Fruit fly (Drosophila melanogaster) whole organism, adult: Measurements from ENCODE around the gene SMC1.

Experiments used
- CG11617 ChIP-seq: fragments of 200-800 bp; sonication (Bioruptor generic); optimal IDR thresholded peaks from 2 replicates; lab custom pipeline; 2017; ENCODE audit warnings: mild to moderate bottlenecking, missing biosample characterization, missing genetic modification reagents, missing genetic modification characterization
- CG12768 ChIP-seq: fragments of 200-800 bp; sonication (Bioruptor generic); optimal IDR thresholded peaks from 2 replicates; lab custom pipeline; 2017; ENCODE audit warnings: missing biosample characterization, missing genetic modification characterization, mild to moderate bottlenecking, moderate library complexity, missing genetic modification reagents
- CG14711 ChIP-seq: fragments of 200-800 bp; sonication (Bioruptor generic); optimal IDR thresholded peaks from 2 replicates; lab custom pipeline; 2018; ENCODE audit warnings: missing biosample characterization, mild to moderate bottlenecking, missing genetic modification characterization, moderate library complexity
- CG1620 ChIP-seq: fragments of 200-800 bp; sonication (Bioruptor generic); optimal IDR thresholded peaks from 2 replicates; lab custom pipeline; 2016; ENCODE audit warnings: missing biosample characterization, missing genetic modification characterization
- CG33017 ChIP-seq: fragments of 200-800 bp; sonication (Bioruptor generic); optimal IDR thresholded peaks from 2 replicates; lab custom pipeline; 2018; ENCODE audit warnings: missing biosample characterization, mild to moderate bottlenecking, missing genetic modification characterization, moderate library complexity
- CG5204 ChIP-seq: fragments of 200-800 bp; sonication (Bioruptor generic); optimal IDR thresholded peaks from 2 replicates; lab custom pipeline; 2016; ENCODE audit warnings: missing biosample characterization, missing genetic modification characterization
- CG7045 ChIP-seq: fragments of 200-800 bp; sonication (Bioruptor generic); optimal IDR thresholded peaks from 2 replicates; lab custom pipeline; 2017; ENCODE audit warnings: missing biosample characterization, mild to moderate bottlenecking, missing genetic modification characterization
- CG7101 ChIP-seq: fragments of 200-800 bp; sonication (Bioruptor generic); optimal IDR thresholded peaks from 2 replicates; lab custom pipeline; 2018; ENCODE audit warnings: missing biosample characterization, mild to moderate bottlenecking, missing genetic modification characterization, moderate library complexity
- Clk ChIP-seq: fragments of 200-800 bp; sonication (Bioruptor generic); optimal IDR thresholded peaks from 2 replicates; lab custom pipeline; 2017; ENCODE audit warnings: missing biosample characterization, missing genetic modification characterization
- Crg-1 ChIP-seq: fragments of 200-800 bp; sonication (Bioruptor generic); optimal IDR thresholded peaks from 2 replicates; lab custom pipeline; 2016; ENCODE audit warnings: missing biosample characterization, missing genetic modification characterization
- Hr96 ChIP-seq: fragments of 200-800 bp; sonication (Bioruptor generic); optimal IDR thresholded peaks from 2 replicates; lab custom pipeline; 2016; ENCODE audit warnings: missing biosample characterization, missing genetic modification characterization
- Mnt ChIP-seq: fragments of 200-800 bp; sonication (Bioruptor generic); optimal IDR thresholded peaks from 2 replicates; lab custom pipeline; 2016; ENCODE audit warnings: missing biosample characterization, mild to moderate bottlenecking, missing genetic modification characterization
- bab1 ChIP-seq: fragments of 200-800 bp; sonication (Bioruptor generic); optimal IDR thresholded peaks from 3 replicates; lab custom pipeline; 2019; ENCODE audit warnings: missing biosample characterization, mild to moderate bottlenecking, missing genetic modification characterization, moderate library complexity
- cic ChIP-seq: fragments of 200-800 bp; sonication (Bioruptor generic); optimal IDR thresholded peaks from 2 replicates; lab custom pipeline; 2017; ENCODE audit warnings: missing biosample characterization, mild to moderate bottlenecking, missing genetic modification characterization, moderate library complexity
- cnc ChIP-seq, 2 experiments: fragments of >200 bp; optimal IDR thresholded peaks; 2 replicates each; lab custom pipeline; 2017
- kay ChIP-seq: fragments of 200-800 bp; sonication (Bioruptor generic); peaks from one replicate; lab custom pipeline; 2016; ENCODE audit warnings: missing biosample characterization, missing genetic modification characterization, borderline replicate concordance
- ovo ChIP-seq: fragments of 200-800 bp; sonication (Bioruptor generic); optimal IDR thresholded peaks from 2 replicates; lab custom pipeline; 2016; ENCODE audit warnings: missing biosample characterization, missing genetic modification characterization
- pad ChIP-seq: fragments of 200-800 bp; sonication (Bioruptor generic); optimal IDR thresholded peaks from 3 replicates; lab custom pipeline; 2017; ENCODE audit warnings: missing biosample characterization, missing genetic modification characterization, mild to moderate bottlenecking, moderate library complexity, missing genetic modification reagents
- tj ChIP-seq: fragments of 200-800 bp; sonication (Bioruptor generic); optimal IDR thresholded peaks from 3 replicates; lab custom pipeline; 2017; ENCODE audit warnings: missing biosample characterization, mild to moderate bottlenecking, missing genetic modification characterization, moderate library complexity
- toe ChIP-seq: fragments of 200-800 bp; sonication (Bioruptor generic); optimal IDR thresholded peaks from 2 replicates; lab custom pipeline; 2016; ENCODE audit warnings: missing biosample characterization, missing genetic modification characterization

The SMC1 gene

dm6 chr3R:24069965-24070364 lies 11.9 kb downstream of the SMC1 start:
- TF ChIP-seq cic (GFP tag; lab: Kevin White, UChicago) = no peak

- TF ChIP-seq CG33017 (no peak), cnc (optimal IDR thresholded peaks at IDR 0.05; lab: Kevin White, UChicago) (no peak), tj (GFP tag; lab: Kevin White, UChicago) (no peak), Mnt (no peak), bab1 (no peak), Clk (GFP tag; lab: Kevin White, UChicago) (no peak), kay (GFP tag; lab: Kevin White, UChicago) (no peak), pad (GFP tag; lab: Kevin White, UChicago) (no peak), toe (GFP tag; lab: Kevin White, UChicago) (no peak), CG7101 (no peak), CG5204 (no peak), Hr96 (no peak), CG12768 (GFP tag; lab: Kevin White, UChicago) (no peak), CG14711 (tag; lab: Kevin White, UChicago) (no peak), Crg-1 (no peak), CG7045 (no peak), cic (GFP tag; lab: Kevin White, UChicago) (no peak), CG11617 (GFP tag; lab: Kevin White, UChicago) (no peak)
Observed at dm6 chr3R:24073703-24074102, 15.6 kb downstream of the SMC1 start.

- TF ChIP-seq Mnt (no peak), bab1 (peak; percentile 5), CG1620 (GFP tag; lab: Kevin White, UChicago) (peak; percentile 7), CG14711 (tag; lab: Kevin White, UChicago) (peak; percentile 16), kay (GFP tag; lab: Kevin White, UChicago) (peak; percentile 34), tj (GFP tag; lab: Kevin White, UChicago) (no peak)
Observed at dm6 chr3R:24079110-24079509, 21.0 kb downstream of the SMC1 start.

DNA sequence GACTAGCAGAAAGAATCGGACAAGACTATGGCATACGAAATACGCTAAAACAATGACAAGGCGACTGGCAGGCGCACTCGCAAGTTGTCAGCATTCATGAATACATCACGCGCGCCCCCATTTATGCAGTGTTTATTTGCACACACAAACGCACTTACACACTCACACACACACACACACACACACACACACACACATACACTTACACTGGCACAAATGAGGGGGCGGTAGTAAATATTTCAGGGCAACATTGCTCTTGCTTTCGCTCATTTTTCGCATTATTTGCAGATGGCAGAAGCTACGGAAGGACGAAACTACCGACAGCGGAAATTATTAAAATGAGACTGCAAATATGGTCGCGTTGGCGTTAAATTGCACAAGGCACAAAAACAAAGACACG lies 21.5 kb downstream of the SMC1 start:
- TF ChIP-seq CG33017 = no peak

DNA sequence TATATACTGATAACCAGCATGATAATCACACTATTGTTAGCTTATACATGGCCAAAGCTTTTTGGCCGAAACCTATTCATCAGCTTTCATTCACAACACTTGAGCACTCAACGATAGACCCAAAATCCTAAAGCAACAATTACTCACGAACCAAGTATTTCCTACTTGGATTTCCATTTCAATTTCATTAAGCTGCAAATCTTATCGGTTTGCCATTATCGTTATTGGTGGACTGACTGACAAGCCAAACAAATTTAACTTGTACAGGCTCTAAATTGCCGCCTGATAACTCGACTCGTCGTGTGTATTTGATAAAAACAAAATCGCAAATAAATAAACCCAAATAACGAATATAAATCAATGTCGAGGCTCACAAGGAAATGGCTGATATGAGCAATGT lies 26.9 kb downstream of the SMC1 start:
- TF ChIP-seq toe (GFP tag; lab: Kevin White, UChicago) = no peak
- TF ChIP-seq kay (GFP tag; lab: Kevin White, UChicago) = peak; percentile 83
- TF ChIP-seq cic (GFP tag; lab: Kevin White, UChicago) = peak; percentile 89

- no peak for TF ChIP-seq Mnt
- no peak for TF ChIP-seq CG11617 (GFP tag; lab: Kevin White, UChicago)
- no peak for TF ChIP-seq ovo (GFP tag; lab: Kevin White, UChicago)
- TF ChIP-seq cnc (optimal IDR thresholded peaks at IDR 0.05; lab: Kevin White, UChicago) = no peak
- TF ChIP-seq Crg-1 = no peak
- no peak for TF ChIP-seq CG12768 (GFP tag; lab: Kevin White, UChicago)
- no peak for TF ChIP-seq pad (GFP tag; lab: Kevin White, UChicago)
- TF ChIP-seq toe (GFP tag; lab: Kevin White, UChicago) = no peak
- TF ChIP-seq Clk (GFP tag; lab: Kevin White, UChicago) = no peak
- no peak for TF ChIP-seq bab1
Observed at dm6 chr3R:24090143-24090542, 32.1 kb downstream of the SMC1 start.

DNA sequence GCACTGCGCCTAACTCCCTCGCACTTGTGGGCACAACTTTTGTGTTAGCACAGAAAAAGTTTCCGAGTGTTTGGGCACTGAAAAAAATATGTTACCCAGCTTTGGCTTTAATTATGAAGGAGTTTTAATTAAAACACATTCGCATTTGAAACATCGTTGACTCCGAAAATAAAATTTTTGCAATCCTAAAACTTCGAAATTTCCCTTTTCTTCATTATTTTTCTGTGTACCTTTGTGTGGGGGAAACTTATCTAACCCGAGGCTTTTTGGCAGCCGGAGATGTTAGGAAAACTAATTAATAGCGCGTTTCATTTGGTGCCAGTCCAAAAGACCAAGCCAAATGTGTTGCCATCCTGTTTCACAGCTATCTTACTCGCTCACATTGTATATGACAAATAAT lies 33.6 kb downstream of the SMC1 start:
- TF ChIP-seq Crg-1 (no peak), Clk (GFP tag; lab: Kevin White, UChicago) (no peak), ovo (GFP tag; lab: Kevin White, UChicago) (no peak), toe (GFP tag; lab: Kevin White, UChicago) (no peak), cic (GFP tag; lab: Kevin White, UChicago) (no peak), pad (GFP tag; lab: Kevin White, UChicago) (no peak), cnc (optimal IDR thresholded peaks at IDR 0.05; lab: Kevin White, UChicago) (no peak), bab1 (no peak), CG14711 (tag; lab: Kevin White, UChicago) (no peak), kay (GFP tag; lab: Kevin White, UChicago) (no peak), CG5204 (no peak), Hr96 (no peak), CG7101 (no peak), tj (GFP tag; lab: Kevin White, UChicago) (no peak), Mnt (no peak), CG33017 (no peak), CG7045 (no peak), CG1620 (GFP tag; lab: Kevin White, UChicago) (no peak), CG12768 (GFP tag; lab: Kevin White, UChicago) (no peak), CG11617 (GFP tag; lab: Kevin White, UChicago) (no peak)

DNA sequence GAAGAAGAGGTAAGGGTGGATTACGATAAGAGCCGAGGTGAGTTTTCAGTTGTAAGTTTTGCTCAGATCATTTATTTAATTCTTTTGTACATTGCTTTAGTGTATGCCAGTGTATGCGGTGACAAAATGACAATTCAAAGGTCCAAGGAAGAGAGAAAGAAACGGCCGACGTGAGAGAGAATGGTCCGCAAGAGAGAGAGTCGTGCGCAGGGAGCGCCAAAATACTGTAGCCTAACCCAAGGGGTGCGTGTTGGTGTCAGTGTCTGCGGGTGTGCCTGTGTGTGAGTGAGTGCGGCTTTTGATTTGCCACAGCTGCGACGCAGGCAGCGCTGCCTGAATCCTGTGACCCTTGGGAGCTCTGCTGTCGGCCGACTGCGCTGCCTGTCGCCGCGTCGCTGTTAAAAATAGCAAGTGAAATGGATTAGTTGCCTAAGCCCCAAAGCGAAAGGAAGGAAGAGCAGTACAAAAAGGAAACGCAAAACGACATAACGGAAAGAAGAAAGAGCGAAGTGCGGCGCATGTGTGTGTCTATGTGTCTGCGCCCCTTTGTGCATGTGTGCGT lies 34.6 kb downstream of the SMC1 start:
- TF ChIP-seq toe (GFP tag; lab: Kevin White, UChicago) (no peak), bab1 (no peak), CG7101 (no peak), ovo (GFP tag; lab: Kevin White, UChicago) (no peak), CG1620 (GFP tag; lab: Kevin White, UChicago) (no peak), cic (GFP tag; lab: Kevin White, UChicago) (no peak), Crg-1 (no peak)
